Worm (Caenorhabditis elegans) whole organism, L4 larva: Measurements from ENCODE around the gene rfip-2.

ENCODE experiments used
- Y105C5A.15 ChIP-seq: fragments of 200-800 bp; sonication (Bioruptor generic); IDR thresholded peaks from 2 replicates; pipeline ENCODE4 v1.3.6; 2022; ENCODE audit warnings: missing genetic modification characterization, missing compliant biosample characterization
- Y48G9A.11 ChIP-seq: fragments of 200-800 bp; sonication (Bioruptor generic); IDR thresholded peaks from 2 replicates; pipeline ENCODE4 v1.3.6; 2022; ENCODE audit warnings: missing genetic modification reagents, missing genetic modification characterization, missing compliant biosample characterization
- aha-1 ChIP-seq: fragments of 150-350 bp; peaks from one replicate; lab custom pipeline; 2014; ENCODE audit warnings: missing biosample characterization, missing genetic modification characterization
- aly-2 ChIP-seq: sonication (generic microtip); optimal IDR thresholded peaks from 2 replicates; lab custom pipeline; 2018; ENCODE audit warnings: missing biosample characterization, missing genetic modification characterization
- ama-1 ChIP-seq: fragments of 150-350 bp; optimal IDR thresholded peaks from 2 replicates; lab custom pipeline; 2014; ENCODE audit warnings: inconsistent platforms, mixed read lengths
- ceh-44 ChIP-seq: fragments of 200-800 bp; sonication (Bioruptor generic); IDR thresholded peaks from 2 replicates; pipeline ENCODE4 v1.3.6; 2022; ENCODE audit warnings: missing genetic modification reagents, missing genetic modification characterization, missing compliant biosample characterization
- ctbp-1 ChIP-seq: fragments of 200-800 bp; sonication (Bioruptor generic); IDR thresholded peaks from 2 replicates; pipeline ENCODE4 v1.3.6; 2022; ENCODE audit warnings: missing genetic modification reagents, missing genetic modification characterization, missing compliant biosample characterization
- daf-19 ChIP-seq: fragments of 200-800 bp; sonication (Bioruptor generic); conservative IDR thresholded peaks from 2 replicates; pipeline ENCODE4 v1.3.6; 2022; ENCODE audit warnings: missing genetic modification characterization, missing compliant biosample characterization
- daf-8 ChIP-seq: fragments of 200-800 bp; sonication (Bioruptor generic); IDR thresholded peaks from 2 replicates; pipeline ENCODE4 v1.3.6; 2022; ENCODE audit warnings: missing genetic modification characterization, missing compliant biosample characterization
- dmd-6 ChIP-seq: fragments of 200-800 bp; sonication (Bioruptor generic); IDR thresholded peaks from 2 replicates; pipeline ENCODE4 v1.3.6; 2022; ENCODE audit warnings: missing genetic modification reagents, missing genetic modification characterization, missing compliant biosample characterization
- fkh-10 ChIP-seq: fragments of 150-350 bp; optimal IDR thresholded peaks from 2 replicates; lab custom pipeline; 2014; ENCODE audit warnings: missing biosample characterization, missing genetic modification reagents, missing genetic modification characterization
- hlh-11 ChIP-seq: fragments of 200-800 bp; sonication (Bioruptor generic); optimal IDR thresholded peaks from 2 replicates; lab custom pipeline; 2018; ENCODE audit warnings: mild to moderate bottlenecking, missing genetic modification characterization, missing compliant biosample characterization
- lim-7 ChIP-seq: fragments of 200-800 bp; sonication (Bioruptor generic); IDR thresholded peaks from 2 replicates; pipeline ENCODE4 v1.3.6; 2022; ENCODE audit warnings: missing genetic modification characterization, missing compliant biosample characterization
- lin-1 ChIP-seq: fragments of 200-800 bp; sonication (Bioruptor generic); IDR thresholded peaks from 2 replicates; pipeline ENCODE4 v1.3.6; 2022; ENCODE audit warnings: missing genetic modification reagents, missing genetic modification characterization, missing compliant biosample characterization
- lin-13 ChIP-seq: fragments of 150-350 bp; optimal IDR thresholded peaks from 2 replicates; lab custom pipeline; 2014; ENCODE audit warnings: missing biosample characterization, missing genetic modification reagents, missing genetic modification characterization
- lin-15B ChIP-seq: fragments of 150-350 bp; sonication (generic microtip); optimal IDR thresholded peaks from 3 replicates; lab custom pipeline; 2014; ENCODE audit warnings: missing biosample characterization, missing genetic modification characterization
- lin-38 ChIP-seq: fragments of 200-800 bp; sonication (Bioruptor generic); IDR thresholded peaks from 2 replicates; pipeline ENCODE4 v1.3.6; 2022; ENCODE audit warnings: missing genetic modification reagents, missing genetic modification characterization, missing compliant biosample characterization
- madf-9 ChIP-seq: fragments of 200-800 bp; sonication (Bioruptor generic); conservative IDR thresholded peaks from 2 replicates; pipeline ENCODE4 v1.3.6; 2022; ENCODE audit warnings: missing genetic modification reagents, missing genetic modification characterization, missing compliant biosample characterization
- mdt-29 ChIP-seq: fragments of 200-800 bp; sonication (Bioruptor generic); IDR thresholded peaks from 2 replicates; pipeline ENCODE4 v1.3.6; 2022; ENCODE audit warnings: missing genetic modification reagents, missing genetic modification characterization, missing compliant biosample characterization
- mes-2 ChIP-seq: sonication (generic microtip); optimal IDR thresholded peaks from 2 replicates; lab custom pipeline; 2016; ENCODE audit warnings: missing genotype, mild to moderate bottlenecking, missing genetic modification characterization, missing compliant biosample characterization; ENCODE audit not compliant: poor library complexity, severe bottlenecking
- nhr-11 ChIP-seq: fragments of 150-350 bp; optimal IDR thresholded peaks from 2 replicates; lab custom pipeline; 2014; ENCODE audit warnings: missing biosample characterization, missing genetic modification characterization
- nhr-111 ChIP-seq: fragments of 200-800 bp; sonication (Bioruptor generic); optimal IDR thresholded peaks from 2 replicates; lab custom pipeline; 2018; ENCODE audit warnings: mild to moderate bottlenecking, missing genetic modification characterization, missing compliant biosample characterization
- nhr-28 ChIP-seq: fragments of 150-350 bp; optimal IDR thresholded peaks from 2 replicates; lab custom pipeline; 2014; ENCODE audit warnings: missing biosample characterization, missing genetic modification characterization
- nhr-48 ChIP-seq: sonication (generic microtip); optimal IDR thresholded peaks from 2 replicates; lab custom pipeline; 2016; ENCODE audit warnings: mild to moderate bottlenecking, missing genetic modification characterization, missing compliant biosample characterization
- nhr-76 ChIP-seq: fragments of 150-350 bp; optimal IDR thresholded peaks from 2 replicates; lab custom pipeline; 2014; ENCODE audit warnings: missing biosample characterization, missing genetic modification characterization
- pqm-1 ChIP-seq: sonication (generic microtip); optimal IDR thresholded peaks from 2 replicates; lab custom pipeline; 2017; ENCODE audit warnings: missing biosample characterization, missing genetic modification characterization
- snpc-1.2 ChIP-seq: fragments of 200-800 bp; sonication (Bioruptor generic); IDR thresholded peaks from 2 replicates; pipeline ENCODE4 v1.3.6; 2022; ENCODE audit warnings: missing genetic modification reagents, missing genetic modification characterization, missing compliant biosample characterization
- tra-1 ChIP-seq: fragments of 200-800 bp; sonication (Bioruptor generic); IDR thresholded peaks from 2 replicates; pipeline ENCODE4 v1.3.6; 2022; ENCODE audit warnings: missing genetic modification reagents, missing genetic modification characterization, missing compliant biosample characterization
- unc-39 ChIP-seq: sonication (generic microtip); optimal IDR thresholded peaks from 2 replicates; lab custom pipeline; 2017; ENCODE audit warnings: missing biosample characterization, missing genetic modification characterization
- unc-62 ChIP-seq, 3 experiments: fragments of 150-350 bp in 1 of 3; sonication (generic microtip); optimal IDR thresholded peaks in 2 of 3; peaks in 1 of 3; 1 replicate in 1 of 3; 2 replicates in 2 of 3; lab custom pipeline; 2014 to 2017; ENCODE audit warnings: missing biosample characterization in 3 of 3, missing genetic modification characterization in 3 of 3, missing genetic modification reagents in 3 of 3, missing genotype in 1 of 3
- zfp-3 ChIP-seq: fragments of 200-800 bp; sonication (Bioruptor generic); conservative IDR thresholded peaks from 2 replicates; pipeline ENCODE4 v1.3.6; 2022; ENCODE audit warnings: missing genetic modification reagents, missing genetic modification characterization, missing compliant biosample characterization
- zip-11 ChIP-seq: fragments of 200-800 bp; sonication (Bioruptor generic); IDR thresholded peaks from 2 replicates; pipeline ENCODE4 v1.3.6; 2022; ENCODE audit warnings: missing genetic modification characterization, missing compliant biosample characterization
- zip-2 ChIP-seq: fragments of 150-350 bp; optimal IDR thresholded peaks from 2 replicates; lab custom pipeline; 2014; ENCODE audit warnings: missing biosample characterization, missing genetic modification characterization

The rfip-2 gene

ce11 chrII:762942-763341 lies 39.4 kb downstream of the rfip-2 start (continued):
- TF ChIP-seq ctbp-1 (GFP tag; lab: Robert Waterston, UW) (0 out of 2 replicates have a peak, but pooled peaks have one; percentile 53), nhr-28 (tag; lab: Kevin White, UChicago) (no peak), dmd-6 (GFP tag; lab: Robert Waterston, UW) (peak; percentile 29; the same call in 1 of the 2 replicates)
- TF ChIP-seq, all 104 proteins: peak for 11

- TF ChIP-seq dmd-6 (GFP tag; lab: Robert Waterston, UW), result peak; percentile 28; the same call in 1 of the 2 replicates
- no peak for TF ChIP-seq tra-1 (GFP tag; lab: Robert Waterston, UW)
- no peak for TF ChIP-seq zfp-3 (GFP tag; lab: Robert Waterston, UW)
- no peak for TF ChIP-seq unc-39 (tag; lab: Kevin White, UChicago)
- peak; percentile 66 for TF ChIP-seq pqm-1 (tag; lab: Kevin White, UChicago)
- TF ChIP-seq unc-62 (GFP tag; optimal IDR thresholded peaks at IDR 0.05 in 1 of 2; lab: Kevin White, UChicago), result no peak
- no peak for TF ChIP-seq unc-62 (tag; optimal IDR thresholded peaks at IDR 0.05; lab: Kevin White, UChicago)
- TF ChIP-seq nhr-28 (tag; lab: Kevin White, UChicago), result peak; percentile 42
- TF ChIP-seq fkh-10, result no peak
Measured at ce11 chrII:764385-764784, 40.8 kb downstream of the rfip-2 start.

- no peak for TF ChIP-seq nhr-48 (tag; lab: Kevin White, UChicago)
- TF ChIP-seq lin-15B (tag; lab: Kevin White, UChicago), result no peak
- no peak for TF ChIP-seq daf-19
- no peak for TF ChIP-seq Y105C5A.15 (GFP tag; lab: Robert Waterston, UW)
- no peak for TF ChIP-seq lin-1 (GFP tag; lab: Robert Waterston, UW)
Measured at ce11 chrII:765219-765618, 41.6 kb downstream of the rfip-2 start, which contains the start of gene C08G5.7. C08G5.7 (minus strand) TSS chrII:765319.

ce11 chrII:769250-769649 lies 45.7 kb downstream of the rfip-2 start:
- peak; percentile 27 for TF ChIP-seq aha-1 (tag; lab: Kevin White, UChicago)
- TF ChIP-seq lin-38, result peak; percentile 40
- TF ChIP-seq mdt-29 (GFP tag; lab: Robert Waterston, UW), result no peak
- peak; percentile 11 for TF ChIP-seq lin-13 (GFP tag; lab: Kevin White, UChicago)

ce11 chrII:770253-770652 lies 46.7 kb downstream of the rfip-2 start, which contains the start of gene C08G5.6:
C08G5.6 (plus strand) TSS chrII:770553.
- TF ChIP-seq mes-2 (tag; lab: Kevin White, UChicago), result no peak
- no peak for TF ChIP-seq nhr-11 (tag; lab: Kevin White, UChicago)
- TF ChIP-seq ama-1 (lab: Kevin White, UChicago), result no peak
- no peak for TF ChIP-seq lim-7
- no peak for TF ChIP-seq nhr-111
- TF ChIP-seq madf-9 (GFP tag; lab: Robert Waterston, UW), result no peak
- TF ChIP-seq aly-2, result no peak
- TF ChIP-seq lin-38, result no peak
- TF ChIP-seq daf-8 (GFP tag; lab: Robert Waterston, UW), result no peak
- no peak for TF ChIP-seq nhr-76
- TF ChIP-seq snpc-1.2 (GFP tag; lab: Robert Waterston, UW), result no peak
- no peak for TF ChIP-seq zip-11 (GFP tag; lab: Robert Waterston, UW)
- no peak for TF ChIP-seq Y48G9A.11 (GFP tag; lab: Robert Waterston, UW)
- no peak for TF ChIP-seq lin-1 (GFP tag; lab: Robert Waterston, UW)
- TF ChIP-seq Y105C5A.15 (GFP tag; lab: Robert Waterston, UW), result no peak
- no peak for TF ChIP-seq ceh-44
- TF ChIP-seq hlh-11 (tag; lab: Kevin White, UChicago), result no peak
- TF ChIP-seq zip-2 (tag; lab: Kevin White, UChicago), result no peak
- TF ChIP-seq, all 104 proteins: peak for 0
